Comparison of ENCODE assay signal across 1 fruit fly cellular context in the genomic region with DNA sequence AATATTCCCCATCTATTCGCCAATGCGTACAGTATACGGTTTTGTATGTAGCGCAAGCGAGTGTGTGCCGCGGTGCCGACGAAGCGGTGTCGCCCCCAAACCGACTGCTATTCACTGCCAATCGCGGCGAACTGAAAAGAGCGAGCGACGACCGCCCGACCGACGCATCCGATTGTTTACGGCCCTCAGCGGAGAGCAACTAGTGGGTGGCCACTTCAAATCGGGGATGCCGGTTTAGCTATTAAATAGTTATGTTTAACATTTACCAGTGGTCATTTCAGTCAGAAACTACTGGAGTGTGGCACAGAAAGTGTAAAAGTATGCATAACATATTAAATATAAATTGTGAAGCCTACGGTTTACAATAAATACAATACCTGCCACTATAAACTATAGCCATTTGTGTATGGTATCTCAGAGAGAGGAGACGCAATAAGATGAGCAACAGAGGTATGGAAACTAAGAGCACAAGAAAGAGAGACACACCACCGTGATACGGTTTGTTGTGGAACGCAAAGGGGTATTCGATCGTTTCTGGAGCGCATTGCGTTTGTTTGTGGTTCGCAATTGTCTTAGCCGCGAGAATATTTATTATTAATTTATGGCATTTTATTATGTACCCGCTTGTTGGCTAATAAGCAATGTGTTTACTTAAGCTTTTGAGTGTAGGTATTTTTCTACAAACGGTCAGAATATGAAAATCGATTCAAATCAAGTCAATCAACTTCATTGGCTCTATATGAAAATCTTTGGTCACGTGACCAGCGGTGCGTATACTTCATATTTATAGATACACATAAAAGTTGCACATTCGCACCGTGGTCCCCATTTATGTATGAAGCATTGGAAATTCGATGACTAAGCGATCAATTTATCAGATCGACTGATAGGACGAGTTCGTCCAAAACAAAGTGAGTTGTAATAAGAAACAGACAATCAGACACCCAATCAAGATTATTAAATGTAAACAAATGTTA.
TF ChIP-seq lines count a peak whose summit lies in the region.

No protein-coding gene starts in this region.

TF ChIP-seq in whole organism, embryonic, 481 proteins besides CTCF, POLR2A, EP300 and RAD21 (continued from another document and continues in another):
- no peak for TF ChIP-seq D19B (GFP tag; optimal IDR thresholded peaks at IDR 0.05; lab: Kevin White, UChicago)
- no peak for TF ChIP-seq CG10209 (GFP tag; optimal IDR thresholded peaks at IDR 0.05; lab: Kevin White, UChicago)
- peak; percentile 46; the same call in 2 of the 3 replicates for TF ChIP-seq Opbp (GFP tag; IDR thresholded peaks at IDR 0.05; lab: Robert Waterston, UW; ENCODE audit: partially characterized antibody)
- TF ChIP-seq Dll (GFP tag; IDR thresholded peaks at IDR 0.05; lab: Robert Waterston, UW; ENCODE audit: partially characterized antibody) = peak; percentile 51; the same call in 3 of the 4 replicates
- peak; percentile 3 for TF ChIP-seq cg (GFP tag; optimal IDR thresholded peaks at IDR 0.05; lab: Kevin White, UChicago)
- no peak for TF ChIP-seq lov (optimal IDR thresholded peaks at IDR 0.05; lab: Kevin White, UChicago)
- TF ChIP-seq lov (GFP tag; IDR thresholded peaks at IDR 0.05; lab: Robert Waterston, UW) = no peak
- TF ChIP-seq CG7372 (GFP tag; IDR thresholded peaks at IDR 0.05; lab: Robert Waterston, UW) = peak; percentile 89
- no peak for TF ChIP-seq oc (tag; optimal IDR thresholded peaks at IDR 0.05; lab: Kevin White, UChicago)
- peak; percentile 3 for TF ChIP-seq gem (tag; optimal IDR thresholded peaks at IDR 0.05; lab: Kevin White, UChicago)
- TF ChIP-seq CG6272 (GFP tag; IDR thresholded peaks at IDR 0.05; lab: Robert Waterston, UW) = peak; percentile 28; the same call in 1 of the 2 replicates
- TF ChIP-seq CG6175 (GFP tag; IDR thresholded peaks at IDR 0.05; lab: Robert Waterston, UW) = peak; percentile 91
- TF ChIP-seq CG12104 (GFP tag; optimal IDR thresholded peaks at IDR 0.05; lab: Kevin White, UChicago) = peak; percentile 11
- no peak for TF ChIP-seq NC2α (GFP tag; optimal IDR thresholded peaks at IDR 0.05; lab: Kevin White, UChicago)
- peak; percentile 33 for TF ChIP-seq CG1603 (tag; optimal IDR thresholded peaks at IDR 0.05; lab: Kevin White, UChicago)
- peak; percentile 61 for TF ChIP-seq Ets65A (GFP tag; lab: Kevin White, UChicago)
- TF ChIP-seq scrt (GFP tag; optimal IDR thresholded peaks at IDR 0.05; lab: Kevin White, UChicago) = peak; percentile 95
- peak; percentile 23 for TF ChIP-seq CG9727 (GFP tag; optimal IDR thresholded peaks at IDR 0.05; lab: Kevin White, UChicago)
- TF ChIP-seq MBD-R2 (GFP tag; IDR thresholded peaks at IDR 0.05; lab: Robert Waterston, UW) = peak; percentile 11; the same call in 1 of the 2 replicates
- TF ChIP-seq Dek (tag; optimal IDR thresholded peaks at IDR 0.05; lab: Kevin White, UChicago) = no peak
- TF ChIP-seq Deaf1 (tag; optimal IDR thresholded peaks at IDR 0.05; lab: Kevin White, UChicago) = peak; percentile 97
- peak; percentile 27 for TF ChIP-seq pros (GFP tag; optimal IDR thresholded peaks at IDR 0.05; lab: Kevin White, UChicago)
- 0 out of 2 replicates have a peak, but pooled peaks have one; percentile 18 for TF ChIP-seq CG32767 (GFP tag; IDR thresholded peaks at IDR 0.05; lab: Robert Waterston, UW)
- peak; percentile 41 for TF ChIP-seq sd (tag; optimal IDR thresholded peaks at IDR 0.05; lab: Kevin White, UChicago)
- peak; percentile 25 for TF ChIP-seq CG6854 (GFP tag; optimal IDR thresholded peaks at IDR 0.05; lab: Kevin White, UChicago)
- TF ChIP-seq NK7.1 (GFP tag; optimal IDR thresholded peaks at IDR 0.05; lab: Kevin White, UChicago) = no peak
- no peak for TF ChIP-seq CG18764 (GFP tag; optimal IDR thresholded peaks at IDR 0.05; lab: Kevin White, UChicago)
- TF ChIP-seq en (GFP tag; optimal IDR thresholded peaks at IDR 0.05; lab: Kevin White, UChicago) = no peak
- TF ChIP-seq CG10147 (GFP tag; optimal IDR thresholded peaks at IDR 0.05; lab: Kevin White, UChicago) = peak; percentile 33
- TF ChIP-seq org-1 (GFP tag; optimal IDR thresholded peaks at IDR 0.05; lab: Kevin White, UChicago) = peak; percentile 5
- TF ChIP-seq Sox100B (GFP tag; optimal IDR thresholded peaks at IDR 0.05; lab: Kevin White, UChicago) = peak; percentile 2
- peak; percentile 33 for TF ChIP-seq CG15269 (tag; optimal IDR thresholded peaks at IDR 0.05; lab: Kevin White, UChicago)
- peak; percentile 88 to 98 for TF ChIP-seq Trl (optimal IDR thresholded peaks at IDR 0.05; lab: Kevin White, UChicago)
- TF ChIP-seq Trl (GFP tag; optimal IDR thresholded peaks at IDR 0.05; lab: Kevin White, UChicago) = no peak
- no peak for TF ChIP-seq Optix (GFP tag; IDR thresholded peaks at IDR 0.05; lab: Robert Waterston, UW)
- no peak for TF ChIP-seq hkb (optimal IDR thresholded peaks at IDR 0.05; lab: Kevin White, UChicago)
- TF ChIP-seq hkb (GFP tag; IDR thresholded peaks at IDR 0.05; lab: Robert Waterston, UW) = 0 out of 2 replicates have a peak, but pooled peaks have one; percentile 52
- TF ChIP-seq ac (GFP tag; optimal IDR thresholded peaks at IDR 0.05; lab: Kevin White, UChicago) = no peak
- TF ChIP-seq CG34224 (GFP tag; IDR thresholded peaks at IDR 0.05; lab: Robert Waterston, UW; ENCODE audit: partially characterized antibody) = 0 out of 3 replicates have a peak, but pooled peaks have one; percentile 55
- no peak for TF ChIP-seq tup (GFP tag; optimal IDR thresholded peaks at IDR 0.05; lab: Kevin White, UChicago)
- no peak for TF ChIP-seq D (optimal IDR thresholded peaks at IDR 0.05; lab: Kevin White, UChicago)
- TF ChIP-seq D (GFP tag; optimal IDR thresholded peaks at IDR 0.05; lab: Kevin White, UChicago) = no peak
- TF ChIP-seq sr (GFP tag; IDR thresholded peaks at IDR 0.05; lab: Robert Waterston, UW) = peak; percentile 62
- TF ChIP-seq CG9932 (GFP tag; IDR thresholded peaks at IDR 0.05; lab: Robert Waterston, UW) = peak; percentile 37; the same call in 1 of the 2 replicates
- no peak for TF ChIP-seq CG14667 (GFP tag; IDR thresholded peaks at IDR 0.05; lab: Robert Waterston, UW)
- TF ChIP-seq vfl (GFP tag; optimal IDR thresholded peaks at IDR 0.05; lab: Kevin White, UChicago) = peak; percentile 9
- TF ChIP-seq CG2120 (GFP tag; optimal IDR thresholded peaks at IDR 0.05; lab: Kevin White, UChicago) = peak; percentile 17
- TF ChIP-seq otp (GFP tag; IDR thresholded peaks at IDR 0.05; lab: Robert Waterston, UW) = peak; percentile 62; the same call in 1 of the 3 replicates
- TF ChIP-seq CG2678 (tag; optimal IDR thresholded peaks at IDR 0.05; lab: Kevin White, UChicago) = peak; percentile 26
- peak; percentile 13 for TF ChIP-seq Meics (GFP tag; optimal IDR thresholded peaks at IDR 0.05; lab: Kevin White, UChicago)
- peak; percentile 70 for TF ChIP-seq CG10543 (GFP tag; optimal IDR thresholded peaks at IDR 0.05; lab: Kevin White, UChicago)
- no peak for TF ChIP-seq CG31365 (tag; optimal IDR thresholded peaks at IDR 0.05; lab: Kevin White, UChicago)
- 0 out of 2 replicates have a peak, but pooled peaks have one; percentile 7 for TF ChIP-seq E2f2 (GFP tag; IDR thresholded peaks at IDR 0.05; lab: Robert Waterston, UW)
- TF ChIP-seq Awh (GFP tag; IDR thresholded peaks at IDR 0.05; lab: Robert Waterston, UW) = no peak
- peak; percentile 31 for TF ChIP-seq CG12769 (tag; optimal IDR thresholded peaks at IDR 0.05; lab: Kevin White, UChicago)
- peak; percentile 9 for TF ChIP-seq tap (tag; optimal IDR thresholded peaks at IDR 0.05; lab: Kevin White, UChicago)
- TF ChIP-seq CG11723 (GFP tag; optimal IDR thresholded peaks at IDR 0.05; lab: Kevin White, UChicago) = no peak
- TF ChIP-seq CG7987 (GFP tag; optimal IDR thresholded peaks at IDR 0.05; lab: Kevin White, UChicago) = peak; percentile 35
- peak; percentile 98 for TF ChIP-seq Sry-β (GFP tag; optimal IDR thresholded peaks at IDR 0.05; lab: Kevin White, UChicago)
- no peak for TF ChIP-seq Blimp-1 (GFP tag; optimal IDR thresholded peaks at IDR 0.05; lab: Kevin White, UChicago)
- peak; percentile 25 for TF ChIP-seq Fer1 (GFP tag; optimal IDR thresholded peaks at IDR 0.05; lab: Kevin White, UChicago)
- TF ChIP-seq CG7786 (GFP tag; optimal IDR thresholded peaks at IDR 0.05; lab: Kevin White, UChicago) = no peak
- peak; percentile 82 for TF ChIP-seq sens (GFP tag; lab: Kevin White, UChicago)
- TF ChIP-seq nom (GFP tag; optimal IDR thresholded peaks at IDR 0.05; lab: Kevin White, UChicago) = peak; percentile 28
- TF ChIP-seq ERR (GFP tag; optimal IDR thresholded peaks at IDR 0.05; lab: Kevin White, UChicago) = no peak
- no peak for TF ChIP-seq CG8290 (GFP tag; optimal IDR thresholded peaks at IDR 0.05; lab: Kevin White, UChicago)
- peak in 1 of 2 experiments; percentile 71 for TF ChIP-seq CG8290 (tag; optimal IDR thresholded peaks at IDR 0.05; lab: Kevin White, UChicago)
- peak; percentile 8 for TF ChIP-seq corto (GFP tag; optimal IDR thresholded peaks at IDR 0.05; lab: Kevin White, UChicago)
- peak in 1 of 3 experiments; percentile 32 for TF ChIP-seq Stat92E (GFP tag; optimal IDR thresholded peaks at IDR 0.05; lab: Kevin White, UChicago)
- TF ChIP-seq CG14860 (GFP tag; IDR thresholded peaks at IDR 0.05; lab: Robert Waterston, UW; ENCODE audit: partially characterized antibody) = no peak
- no peak for TF ChIP-seq ase (GFP tag; IDR thresholded peaks at IDR 0.05; lab: Robert Waterston, UW)
- peak; percentile 91 for TF ChIP-seq cwo (GFP tag; optimal IDR thresholded peaks at IDR 0.05; lab: Kevin White, UChicago)
- peak; percentile 30 for TF ChIP-seq CG12155 (GFP tag; optimal IDR thresholded peaks at IDR 0.05; lab: Kevin White, UChicago)
- TF ChIP-seq CG6791 (GFP tag; IDR thresholded peaks at IDR 0.05; lab: Robert Waterston, UW; ENCODE audit: partially characterized antibody) = 0 out of 3 replicates have a peak, but pooled peaks have one; percentile 24
- TF ChIP-seq gce (GFP tag; IDR thresholded peaks at IDR 0.05; lab: Robert Waterston, UW) = no peak
- peak; percentile 17 for TF ChIP-seq PHDP (tag; optimal IDR thresholded peaks at IDR 0.05; lab: Kevin White, UChicago)
- TF ChIP-seq jigr1 (GFP tag; IDR thresholded peaks at IDR 0.05; lab: Robert Waterston, UW) = no peak
- TF ChIP-seq CG42726 (GFP tag; IDR thresholded peaks at IDR 0.05; lab: Robert Waterston, UW; ENCODE audit: partially characterized antibody) = peak; percentile 56; the same call in 1 of the 2 replicates
- TF ChIP-seq hbn (GFP tag; IDR thresholded peaks at IDR 0.05; lab: Robert Waterston, UW; ENCODE audit: partially characterized antibody) = peak; percentile 33; the same call in 1 of the 2 replicates
- no peak for TF ChIP-seq CG12391 (tag; optimal IDR thresholded peaks at IDR 0.05; lab: Kevin White, UChicago)
- 0 out of 3 replicates have a peak, but pooled peaks have one; percentile 37 for TF ChIP-seq so (GFP tag; IDR thresholded peaks at IDR 0.05; lab: Robert Waterston, UW)
- TF ChIP-seq CG1233 (GFP tag; optimal IDR thresholded peaks at IDR 0.05; lab: Kevin White, UChicago) = peak; percentile 8
- no peak for TF ChIP-seq CG12236 (GFP tag; optimal IDR thresholded peaks at IDR 0.05; lab: Kevin White, UChicago)
- TF ChIP-seq Neu2 (GFP tag; optimal IDR thresholded peaks at IDR 0.05; lab: Kevin White, UChicago; ENCODE audit: borderline replicate concordance) = no peak
- peak; percentile 58 for TF ChIP-seq HLHmδ (GFP tag; optimal IDR thresholded peaks at IDR 0.05; lab: Kevin White, UChicago)
- TF ChIP-seq CG9215 (GFP tag; IDR thresholded peaks at IDR 0.05; lab: Robert Waterston, UW) = no peak
- peak; percentile 11 for TF ChIP-seq Sry-δ (GFP tag; optimal IDR thresholded peaks at IDR 0.05; lab: Kevin White, UChicago)
- TF ChIP-seq CG16863 (GFP tag; optimal IDR thresholded peaks at IDR 0.05; lab: Kevin White, UChicago) = no peak
- TF ChIP-seq CG34422 (GFP tag; IDR thresholded peaks at IDR 0.05; lab: Robert Waterston, UW) = peak; percentile 50; the same call in 1 of the 3 replicates
- peak; percentile 69 for TF ChIP-seq wek (GFP tag; optimal IDR thresholded peaks at IDR 0.05; lab: Kevin White, UChicago)
- TF ChIP-seq C15 (GFP tag; IDR thresholded peaks at IDR 0.05; lab: Robert Waterston, UW) = no peak
- peak; percentile 0 for TF ChIP-seq BtbVII (GFP tag; optimal IDR thresholded peaks at IDR 0.05; lab: Kevin White, UChicago)
- TF ChIP-seq sug (tag; optimal IDR thresholded peaks at IDR 0.05; lab: Kevin White, UChicago) = peak; percentile 53
- TF ChIP-seq inv (GFP tag; IDR thresholded peaks at IDR 0.05; lab: Robert Waterston, UW; ENCODE audit: partially characterized antibody) = peak; percentile 0; the same call in 1 of the 2 replicates
- no peak for TF ChIP-seq schlank (tag; optimal IDR thresholded peaks at IDR 0.05; lab: Kevin White, UChicago)
- peak; percentile 45; the same call in 1 of the 3 replicates for TF ChIP-seq Dbx (GFP tag; IDR thresholded peaks at IDR 0.05; lab: Robert Waterston, UW)
- no peak for TF ChIP-seq Taf1 (GFP tag; IDR thresholded peaks at IDR 0.05; lab: Robert Waterston, UW)
- peak; percentile 28 for TF ChIP-seq CG15011 (GFP tag; optimal IDR thresholded peaks at IDR 0.05; lab: Kevin White, UChicago)
- peak; percentile 89 for TF ChIP-seq row (GFP tag; IDR thresholded peaks at IDR 0.05; lab: Robert Waterston, UW)
- TF ChIP-seq jumu (GFP tag; optimal IDR thresholded peaks at IDR 0.05; lab: Kevin White, UChicago) = no peak
- no peak for TF ChIP-seq CG32772 (GFP tag; IDR thresholded peaks at IDR 0.05; lab: Robert Waterston, UW)
- TF ChIP-seq vvl (GFP tag; IDR thresholded peaks at IDR 0.05; lab: Robert Waterston, UW) = peak; percentile 36; the same call in 1 of the 2 replicates
- peak; percentile 85 for TF ChIP-seq CG3163 (GFP tag; optimal IDR thresholded peaks at IDR 0.05; lab: Kevin White, UChicago)
- no peak for TF ChIP-seq CG10274 (GFP tag; optimal IDR thresholded peaks at IDR 0.05; lab: Kevin White, UChicago)
- peak; percentile 23; the same call in 1 of the 3 replicates for TF ChIP-seq z (GFP tag; IDR thresholded peaks at IDR 0.05; lab: Robert Waterston, UW)
- TF ChIP-seq Ada2b (GFP tag; IDR thresholded peaks at IDR 0.05; lab: Robert Waterston, UW) = no peak
- TF ChIP-seq bcd (GFP tag; optimal IDR thresholded peaks at IDR 0.05; lab: Kevin White, UChicago) = peak; percentile 8
- TF ChIP-seq CG13624 (GFP tag; optimal IDR thresholded peaks at IDR 0.05; lab: Kevin White, UChicago) = no peak
- TF ChIP-seq slbo (GFP tag; IDR thresholded peaks at IDR 0.05; lab: Robert Waterston, UW) = 0 out of 2 replicates have a peak, but pooled peaks have one; percentile 15
- peak; percentile 30; the same call in 1 of the 2 replicates for TF ChIP-seq NFAT (GFP tag; IDR thresholded peaks at IDR 0.05; lab: Robert Waterston, UW)
- TF ChIP-seq CG3847 (GFP tag; IDR thresholded peaks at IDR 0.05; lab: Robert Waterston, UW) = peak; percentile 28; the same call in 1 of the 2 replicates
- peak; percentile 42 for TF ChIP-seq yki (optimal IDR thresholded peaks at IDR 0.05; lab: Kevin White, UChicago)
- TF ChIP-seq HmgZ (tag; optimal IDR thresholded peaks at IDR 0.05; lab: Kevin White, UChicago) = peak; percentile 28
- peak; percentile 38 for TF ChIP-seq caup (GFP tag; optimal IDR thresholded peaks at IDR 0.05; lab: Kevin White, UChicago; ENCODE audit: severe bottlenecking)
- peak; percentile 9 for TF ChIP-seq CG8281 (tag; optimal IDR thresholded peaks at IDR 0.05; lab: Kevin White, UChicago)
